Worm (Caenorhabditis elegans) whole organism, midembryonic: ENCODE results near the gene Y57G11B.2.

ENCODE experiments used
- T22C8.4 ChIP-seq: fragments of 200-800 bp; sonication (Bioruptor generic); IDR thresholded peaks from 2 replicates; pipeline ENCODE4 v1.3.6; 2022; ENCODE audit warnings: missing genetic modification characterization, missing compliant biosample characterization
- cog-1 ChIP-seq: sonication (generic microtip); optimal IDR thresholded peaks from 2 replicates; lab custom pipeline; 2016; ENCODE audit warnings: missing genetic modification characterization, missing compliant biosample characterization
- flt-1 ChIP-seq: fragments of 200-800 bp; sonication (Bioruptor generic); IDR thresholded peaks from 2 replicates; pipeline ENCODE4 v1.3.6; 2022; ENCODE audit warnings: missing genetic modification characterization, missing compliant biosample characterization
- klf-2 ChIP-seq: fragments of 200-800 bp; sonication (Bioruptor generic); conservative IDR thresholded peaks from 2 replicates; pipeline ENCODE4 v1.3.6; 2022; ENCODE audit warnings: missing genetic modification reagents, missing genetic modification characterization, missing compliant biosample characterization
- med-1 ChIP-seq: sonication (generic microtip); optimal IDR thresholded peaks from 2 replicates; lab custom pipeline; 2017; ENCODE audit warnings: missing genetic modification characterization, mild to moderate bottlenecking, missing compliant biosample characterization, antibody characterized with exemption, missing genetic modification reagents; ENCODE audit not compliant: insufficient read depth
- ref-1 ChIP-seq: fragments of 200-800 bp; sonication (Bioruptor generic); conservative IDR thresholded peaks from 2 replicates; pipeline ENCODE4 v1.3.6; 2022; ENCODE audit warnings: missing genetic modification reagents, missing genetic modification characterization, missing compliant biosample characterization
- tab-1 ChIP-seq: fragments of 200-800 bp; sonication (Bioruptor generic); IDR thresholded peaks from 2 replicates; pipeline ENCODE4 v1.3.6; 2022; ENCODE audit warnings: missing genetic modification characterization, missing compliant biosample characterization
- ztf-23 ChIP-seq: fragments of 200-800 bp; sonication (Bioruptor generic); IDR thresholded peaks from 2 replicates; pipeline ENCODE4 v1.3.6; 2022; ENCODE audit warnings: missing genetic modification reagents, missing genetic modification characterization, missing compliant biosample characterization
- ztf-29 ChIP-seq: fragments of 200-800 bp; sonication (Bioruptor generic); IDR thresholded peaks from 2 replicates; pipeline ENCODE4 v1.3.6; 2022; ENCODE audit warnings: missing genetic modification reagents, missing genetic modification characterization, missing compliant biosample characterization

ce11 chrIV:14613375-14613774, 48.2 kb downstream of the Y57G11B.2 start:
- no peak for TF ChIP-seq med-1 (GFP tag; lab: Kevin White, UChicago)
- no peak for TF ChIP-seq cog-1 (tag; lab: Kevin White, UChicago)
- no peak for TF ChIP-seq flt-1 (GFP tag; lab: Robert Waterston, UW)
- no peak for TF ChIP-seq T22C8.4 (GFP tag; lab: Robert Waterston, UW)
- no peak for TF ChIP-seq klf-2 (GFP tag; lab: Robert Waterston, UW)
- no peak for TF ChIP-seq ref-1 (GFP tag; lab: Robert Waterston, UW)
- no peak for TF ChIP-seq ztf-29 (GFP tag; lab: Robert Waterston, UW)
- TF ChIP-seq tab-1: no peak
- TF ChIP-seq ztf-23 (GFP tag; lab: Robert Waterston, UW): no peak
